Worm (Caenorhabditis elegans) whole organism, L1 larva: ENCODE measurements around the gene T23B7.2.

Experiments
- C16A3.4 ChIP-seq: fragments of 150-350 bp; optimal IDR thresholded peaks from 2 replicates; lab custom pipeline; 2014; ENCODE audit warnings: missing biosample characterization, missing genetic modification characterization
- C34B4.2 ChIP-seq: sonication (generic microtip); optimal IDR thresholded peaks from 2 replicates; lab custom pipeline; 2017; ENCODE audit warnings: mild to moderate bottlenecking, missing genetic modification characterization, missing compliant biosample characterization
- Y116A8C.19 ChIP-seq: sonication (generic microtip); optimal IDR thresholded peaks from 2 replicates; lab custom pipeline; 2016; ENCODE audit warnings: missing compliant biosample characterization, missing genetic modification characterization, borderline replicate concordance
- aha-1 ChIP-seq: fragments of 150-350 bp; optimal IDR thresholded peaks from 2 replicates; lab custom pipeline; 2014; ENCODE audit warnings: missing biosample characterization, missing genetic modification characterization
- ceh-63 ChIP-seq: fragments of 200-800 bp; sonication (Bioruptor generic); optimal IDR thresholded peaks from 2 replicates; lab custom pipeline; 2018; ENCODE audit warnings: mild to moderate bottlenecking, missing genetic modification characterization, missing compliant biosample characterization
- efl-1 ChIP-seq, 4 experiments: fragments of 150-350 bp; optimal IDR thresholded peaks in 3 of 4; peaks in 1 of 4; 1 replicate in 1 of 4; 2 replicates in 3 of 4; lab custom pipeline; 2014; ENCODE audit warnings: missing biosample characterization in 2 of 4, missing genetic modification characterization in 2 of 4, missing genetic modification reagents in 2 of 4
- ets-5 ChIP-seq: fragments of 200-800 bp; sonication (Bioruptor generic); IDR thresholded peaks from 2 replicates; pipeline ENCODE4 v1.3.6; 2022; ENCODE audit warnings: missing genetic modification characterization, missing compliant biosample characterization
- fkh-10 ChIP-seq: sonication (generic microtip); optimal IDR thresholded peaks from 2 replicates; lab custom pipeline; 2017; ENCODE audit warnings: missing biosample characterization, missing genetic modification reagents, missing genetic modification characterization
- fos-1 ChIP-seq: fragments of 150-350 bp; optimal IDR thresholded peaks from 2 replicates; lab custom pipeline; 2014; ENCODE audit warnings: missing biosample characterization, missing genetic modification characterization
- hlh-17 ChIP-seq: fragments of 200-800 bp; sonication (Bioruptor generic); optimal IDR thresholded peaks from 2 replicates; lab custom pipeline; 2018; ENCODE audit warnings: missing genetic modification characterization, mild to moderate bottlenecking, missing compliant biosample characterization, moderate library complexity, borderline replicate concordance
- irx-1 ChIP-seq: sonication (generic microtip); optimal IDR thresholded peaks from 2 replicates; lab custom pipeline; 2016; ENCODE audit warnings: missing genetic modification characterization, missing compliant biosample characterization
- isw-1 ChIP-seq: fragments of 200-800 bp; sonication (Bioruptor generic); IDR thresholded peaks from 2 replicates; pipeline ENCODE4 v1.3.6; 2022; ENCODE audit warnings: missing genetic modification characterization, missing compliant biosample characterization
- lin-13 ChIP-seq: fragments of 150-350 bp; optimal IDR thresholded peaks from 2 replicates; lab custom pipeline; 2014; ENCODE audit warnings: missing biosample characterization, missing genetic modification reagents, missing genetic modification characterization
- lin-14 ChIP-seq: fragments of 200-800 bp; sonication (Bioruptor generic); optimal IDR thresholded peaks from 2 replicates; lab custom pipeline; 2018; ENCODE audit warnings: mild to moderate bottlenecking, missing genetic modification characterization, moderate library complexity, missing compliant biosample characterization
- lir-3 ChIP-seq: sonication (generic microtip); optimal IDR thresholded peaks from 2 replicates; lab custom pipeline; 2016; ENCODE audit warnings: mild to moderate bottlenecking, missing genetic modification characterization, moderate library complexity, missing compliant biosample characterization; ENCODE audit not compliant: poor library complexity
- lsy-2 ChIP-seq, 2 experiments: fragments of 150-350 bp; optimal IDR thresholded peaks; 2 replicates each; lab custom pipeline; 2014; ENCODE audit warnings: missing biosample characterization in 2 of 2, missing genetic modification characterization in 2 of 2
- mab-9 ChIP-seq: fragments of 200-800 bp; sonication (Bioruptor generic); IDR thresholded peaks from 2 replicates; pipeline ENCODE4 v1.3.6; 2022; ENCODE audit warnings: missing genetic modification reagents, missing genetic modification characterization, missing compliant biosample characterization
- mdl-1 ChIP-seq, 2 experiments: fragments of 150-350 bp; optimal IDR thresholded peaks; 2 replicates each; lab custom pipeline; 2014 to 2017; ENCODE audit warnings: missing biosample characterization in 2 of 2, missing genetic modification characterization in 2 of 2, inconsistent platforms in 1 of 2
- mep-1 ChIP-seq: fragments of 150-350 bp; optimal IDR thresholded peaks from 2 replicates; lab custom pipeline; 2014; ENCODE audit warnings: missing biosample characterization, missing genetic modification characterization
- nhr-11 ChIP-seq: fragments of 150-350 bp; optimal IDR thresholded peaks from 2 replicates; lab custom pipeline; 2014; ENCODE audit warnings: missing biosample characterization, missing genetic modification characterization
- nhr-12 ChIP-seq: sonication (generic microtip); optimal IDR thresholded peaks from 2 replicates; lab custom pipeline; 2017; ENCODE audit warnings: missing biosample characterization, missing genetic modification characterization
- nhr-19 ChIP-seq: fragments of 200-800 bp; sonication (Bioruptor generic); conservative IDR thresholded peaks from 2 replicates; pipeline ENCODE4 v1.3.6; 2022; ENCODE audit warnings: missing genetic modification characterization, missing compliant biosample characterization
- nhr-237 ChIP-seq: fragments of 150-350 bp; optimal IDR thresholded peaks from 2 replicates; lab custom pipeline; 2014; ENCODE audit warnings: missing biosample characterization, missing genetic modification characterization
- nhr-71 ChIP-seq: sonication (generic microtip); optimal IDR thresholded peaks from 2 replicates; lab custom pipeline; 2016; ENCODE audit warnings: mild to moderate bottlenecking, missing genetic modification characterization, moderate library complexity, missing compliant biosample characterization
- nhr-76 ChIP-seq: sonication (generic microtip); optimal IDR thresholded peaks from 2 replicates; lab custom pipeline; 2017; ENCODE audit warnings: missing biosample characterization, missing genetic modification characterization
- nhr-84 ChIP-seq: sonication (generic microtip); optimal IDR thresholded peaks from 2 replicates; lab custom pipeline; 2017; ENCODE audit warnings: missing biosample characterization, missing genetic modification characterization
- nhr-85 ChIP-seq: sonication (generic microtip); peaks from one replicate; lab custom pipeline; 2016; ENCODE audit warnings: missing genetic modification characterization, inconsistent platforms, missing compliant biosample characterization
- pag-3 ChIP-seq: sonication (generic microtip); optimal IDR thresholded peaks from 2 replicates; lab custom pipeline; 2017; ENCODE audit warnings: missing genetic modification characterization, mild to moderate bottlenecking, missing compliant biosample characterization, antibody characterized with exemption, borderline replicate concordance; ENCODE audit not compliant: insufficient read depth
- pax-3 ChIP-seq: fragments of 200-800 bp; sonication (Bioruptor generic); optimal IDR thresholded peaks from 2 replicates; lab custom pipeline; 2018; ENCODE audit warnings: mild to moderate bottlenecking, missing genetic modification characterization, moderate library complexity, missing compliant biosample characterization
- pqm-1 ChIP-seq: sonication (generic microtip); optimal IDR thresholded peaks from 3 replicates; lab custom pipeline; 2017; ENCODE audit warnings: missing biosample characterization, missing genetic modification characterization
- rnt-1 ChIP-seq: sonication (generic microtip); optimal IDR thresholded peaks from 2 replicates; lab custom pipeline; 2016; ENCODE audit warnings: mild to moderate bottlenecking, missing genetic modification characterization, moderate library complexity, missing compliant biosample characterization
- skn-1 ChIP-seq: fragments of 150-350 bp; optimal IDR thresholded peaks from 2 replicates; lab custom pipeline; 2014; ENCODE audit warnings: missing biosample characterization, missing genetic modification characterization
- sox-4 ChIP-seq: sonication (generic microtip); optimal IDR thresholded peaks from 2 replicates; lab custom pipeline; 2016; ENCODE audit warnings: missing genetic modification characterization, missing compliant biosample characterization
- swsn-7 ChIP-seq: sonication (generic microtip); optimal IDR thresholded peaks from 2 replicates; lab custom pipeline; 2016; ENCODE audit warnings: missing genetic modification characterization, missing compliant biosample characterization
- tlp-1 ChIP-seq: fragments of 150-350 bp; optimal IDR thresholded peaks from 2 replicates; lab custom pipeline; 2014; ENCODE audit warnings: missing biosample characterization, missing genetic modification characterization
- unc-98 ChIP-seq: fragments of 200-800 bp; sonication (Bioruptor generic); IDR thresholded peaks from 2 replicates; pipeline ENCODE4 v1.3.6; 2022; ENCODE audit warnings: missing genetic modification characterization, missing compliant biosample characterization
- ztf-11 ChIP-seq, 2 experiments: sonication (generic microtip); optimal IDR thresholded peaks; 2 replicates each; lab custom pipeline; 2016 to 2017; ENCODE audit warnings: missing genetic modification characterization in 2 of 2, missing biosample characterization in 1 of 2, missing compliant biosample characterization in 1 of 2
- ztf-4 ChIP-seq: fragments of 150-350 bp; optimal IDR thresholded peaks from 2 replicates; lab custom pipeline; 2014; ENCODE audit warnings: missing biosample characterization, missing genetic modification characterization

The T23B7.2 gene

ce11 chrII:4856113-4856512 lies 14.1 kb upstream of the T23B7.2 start (continued):
- no peak for TF ChIP-seq fos-1 (tag; lab: Kevin White, UChicago)
- TF ChIP-seq swsn-7 = no peak
- no peak for TF ChIP-seq irx-1 (tag; lab: Kevin White, UChicago)
- no peak for TF ChIP-seq unc-98 (GFP tag; lab: Robert Waterston, UW)
- TF ChIP-seq pqm-1 (tag; lab: Kevin White, UChicago) = no peak
- TF ChIP-seq lin-13 (GFP tag; lab: Kevin White, UChicago) = peak; percentile 26
- peak; percentile 41 for TF ChIP-seq mep-1
- TF ChIP-seq aha-1 (tag; lab: Kevin White, UChicago) = no peak
- no peak for TF ChIP-seq fkh-10 (GFP tag; lab: Kevin White, UChicago)
- no peak for TF ChIP-seq nhr-237 (tag; lab: Kevin White, UChicago)
- TF ChIP-seq lin-14 (GFP tag; lab: Kevin White, UChicago) = peak; percentile 52
- TF ChIP-seq rnt-1 (tag; lab: Kevin White, UChicago) = no peak
- no peak for TF ChIP-seq C16A3.4 (tag; lab: Kevin White, UChicago)
- no peak for TF ChIP-seq nhr-84 (tag; lab: Kevin White, UChicago)
- TF ChIP-seq mab-9 (GFP tag; lab: Robert Waterston, UW) = no peak
- TF ChIP-seq nhr-85 (tag; lab: Kevin White, UChicago) = peak; percentile 88
- no peak for TF ChIP-seq C34B4.2 (tag; lab: Kevin White, UChicago)
- no peak for TF ChIP-seq lir-3 (tag; lab: Kevin White, UChicago)
- TF ChIP-seq pag-3 (tag; lab: Kevin White, UChicago) = no peak
- no peak for TF ChIP-seq ztf-4 (tag; lab: Kevin White, UChicago)
- TF ChIP-seq lsy-2 (tag; optimal IDR thresholded peaks at IDR 0.05; lab: Kevin White, UChicago) = peak in 1 of 2 experiments; percentile 34
- TF ChIP-seq pax-3 (tag; lab: Kevin White, UChicago) = peak; percentile 38
- TF ChIP-seq hlh-17 (GFP tag; lab: Kevin White, UChicago) = no peak
- TF ChIP-seq skn-1 (tag; lab: Kevin White, UChicago) = peak; percentile 57
- TF ChIP-seq nhr-12 = no peak
- TF ChIP-seq nhr-19 (GFP tag; lab: Robert Waterston, UW) = no peak
- TF ChIP-seq Y116A8C.19 (tag; lab: Kevin White, UChicago) = no peak
- TF ChIP-seq mdl-1 (tag; optimal IDR thresholded peaks at IDR 0.05; lab: Kevin White, UChicago) = no peak
- TF ChIP-seq sox-4 (tag; lab: Kevin White, UChicago) = peak; percentile 26
- no peak for TF ChIP-seq ztf-11 (tag; optimal IDR thresholded peaks at IDR 0.05; lab: Kevin White, UChicago)
- TF ChIP-seq nhr-11 = no peak

- TF ChIP-seq lin-13 (GFP tag; lab: Kevin White, UChicago) (no peak), lin-14 (GFP tag; lab: Kevin White, UChicago) (peak; percentile 65), ceh-63 (GFP tag; lab: Kevin White, UChicago) (no peak), ztf-4 (tag; lab: Kevin White, UChicago) (no peak), unc-98 (GFP tag; lab: Robert Waterston, UW) (no peak), C34B4.2 (tag; lab: Kevin White, UChicago) (no peak), efl-1 (optimal IDR thresholded peaks at IDR 0.05; lab: Kevin White, UChicago) (peak in 1 of 2 experiments; percentile 14), efl-1 (GFP tag; optimal IDR thresholded peaks at IDR 0.05 in 1 of 2; lab: Kevin White, UChicago) (no peak), nhr-76 (tag; lab: Kevin White, UChicago) (no peak), pag-3 (tag; lab: Kevin White, UChicago) (no peak), tlp-1 (tag; lab: Kevin White, UChicago) (no peak), nhr-71 (tag; lab: Kevin White, UChicago) (no peak), rnt-1 (tag; lab: Kevin White, UChicago) (peak; percentile 5), ets-5 (no peak), isw-1 (GFP tag; lab: Robert Waterston, UW) (0 out of 2 replicates have a peak, but pooled peaks have one; percentile 1), fkh-10 (GFP tag; lab: Kevin White, UChicago) (no peak), mep-1 (no peak), sox-4 (tag; lab: Kevin White, UChicago) (no peak)
- TF ChIP-seq, all 84 proteins: peak for 4
Measured at ce11 chrII:4855489-4855888, 13.4 kb upstream of the T23B7.2 start.
